Worm (Caenorhabditis elegans) whole organism, L2 larva: ENCODE data around the gene twk-16.

ENCODE experiments used
- F13H6.1 ChIP-seq: sonication (generic microtip); optimal IDR thresholded peaks from 2 replicates; lab custom pipeline; 2016; ENCODE audit warnings: missing genetic modification characterization, missing compliant biosample characterization
- aly-2 ChIP-seq: fragments of 150-350 bp; optimal IDR thresholded peaks from 2 replicates; lab custom pipeline; 2014; ENCODE audit warnings: missing biosample characterization, missing genetic modification characterization
- ama-1 ChIP-seq: fragments of 150-350 bp; optimal IDR thresholded peaks from 2 replicates; lab custom pipeline; 2018; ENCODE audit warnings: inconsistent platforms
- dmd-4 ChIP-seq: sonication (generic microtip); optimal IDR thresholded peaks from 2 replicates; lab custom pipeline; 2017; ENCODE audit warnings: missing biosample characterization, missing genetic modification characterization
- elt-3 ChIP-seq: sonication (generic microtip); optimal IDR thresholded peaks from 2 replicates; lab custom pipeline; 2017; ENCODE audit warnings: missing biosample characterization, missing genetic modification characterization
- mab-5 ChIP-seq: fragments of 150-350 bp; optimal IDR thresholded peaks from 2 replicates; lab custom pipeline; 2014; ENCODE audit warnings: missing biosample characterization, missing genetic modification characterization
- mdl-1 ChIP-seq, 2 experiments: fragments of 150-350 bp in 1 of 2; sonication (generic microtip) in 1 of 2; optimal IDR thresholded peaks; 2 replicates each; lab custom pipeline; 2017; ENCODE audit warnings: missing biosample characterization in 2 of 2, missing genetic modification characterization in 2 of 2
- nhr-11 ChIP-seq: fragments of 150-350 bp; optimal IDR thresholded peaks from 2 replicates; lab custom pipeline; 2014; ENCODE audit warnings: missing biosample characterization, missing genetic modification characterization
- nhr-23 ChIP-seq: fragments of 150-350 bp; optimal IDR thresholded peaks from 2 replicates; lab custom pipeline; 2014; ENCODE audit warnings: missing biosample characterization, missing genetic modification reagents, missing genetic modification characterization
- nhr-237 ChIP-seq: fragments of 150-350 bp; optimal IDR thresholded peaks from 2 replicates; lab custom pipeline; 2014; ENCODE audit warnings: missing biosample characterization, missing genetic modification characterization
- skn-1 ChIP-seq: sonication (generic microtip); optimal IDR thresholded peaks from 2 replicates; lab custom pipeline; 2017; ENCODE audit warnings: missing biosample characterization, missing genetic modification characterization
- unc-62 ChIP-seq: fragments of 150-350 bp; optimal IDR thresholded peaks from 2 replicates; lab custom pipeline; 2014; ENCODE audit warnings: missing biosample characterization, missing genetic modification reagents, missing genetic modification characterization
- ztf-11 ChIP-seq: sonication (generic microtip); optimal IDR thresholded peaks from 2 replicates; lab custom pipeline; 2017; ENCODE audit warnings: missing biosample characterization, missing genetic modification characterization

DNA sequence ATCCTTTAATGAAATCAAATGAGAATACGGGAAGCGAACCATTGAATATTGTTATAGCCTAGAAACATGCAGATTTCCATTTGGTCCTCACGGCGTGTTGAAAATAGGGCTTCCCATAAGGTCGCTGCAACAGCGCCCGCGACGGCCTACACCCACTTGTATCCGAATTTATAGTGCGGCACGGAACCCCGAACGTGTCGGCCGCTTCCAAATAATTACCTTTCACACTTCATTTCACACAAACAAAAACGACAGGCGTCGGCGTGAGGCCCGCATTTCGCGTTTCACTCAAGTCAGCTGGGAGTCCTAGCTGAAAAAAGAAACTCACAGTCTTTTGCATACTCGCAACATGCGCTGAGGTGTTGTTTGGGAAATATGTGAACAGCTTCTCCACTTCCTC lies 47.4 kb upstream of the twk-16 start:
- TF ChIP-seq nhr-23 (tag; lab: Kevin White, UChicago) (no peak), F13H6.1 (tag; lab: Kevin White, UChicago) (no peak), ama-1 (lab: Kevin White, UChicago) (no peak), unc-62 (no peak), elt-3 (no peak), skn-1 (tag; lab: Kevin White, UChicago) (no peak), dmd-4 (tag; lab: Kevin White, UChicago) (no peak), mdl-1 (tag; optimal IDR thresholded peaks at IDR 0.05; lab: Kevin White, UChicago) (no peak), nhr-237 (tag; lab: Kevin White, UChicago) (no peak), aly-2 (tag; lab: Kevin White, UChicago) (no peak), ztf-11 (tag; lab: Kevin White, UChicago) (no peak), nhr-11 (tag; lab: Kevin White, UChicago) (no peak), mab-5 (tag; lab: Kevin White, UChicago) (no peak)
